Worm (Caenorhabditis elegans) whole organism, early embryonic: Measurements from ENCODE around the gene T11F8.1.

Experiments
- ama-1 ChIP-seq: fragments of 150-350 bp; optimal IDR thresholded peaks from 2 replicates; lab custom pipeline; 2014
- ets-7 ChIP-seq: sonication (generic microtip); optimal IDR thresholded peaks from 2 replicates; lab custom pipeline; 2016; ENCODE audit warnings: missing genotype, missing genetic modification characterization, missing compliant biosample characterization
- flt-1 ChIP-seq: fragments of 200-800 bp; sonication (Bioruptor generic); IDR thresholded peaks from 2 replicates; pipeline ENCODE4 v1.3.6; 2022; ENCODE audit warnings: missing genetic modification characterization, missing compliant biosample characterization
- hmg-4 ChIP-seq: fragments of 200-800 bp; sonication (Bioruptor generic); optimal IDR thresholded peaks from 2 replicates; lab custom pipeline; 2018; ENCODE audit warnings: mild to moderate bottlenecking, missing genetic modification characterization, missing compliant biosample characterization
- hnd-1 ChIP-seq: sonication (generic microtip); optimal IDR thresholded peaks from 2 replicates; lab custom pipeline; 2016; ENCODE audit warnings: missing genetic modification characterization, missing compliant biosample characterization
- scrt-1 ChIP-seq: fragments of 200-800 bp; sonication (Bioruptor generic); IDR thresholded peaks from 2 replicates; pipeline ENCODE4 v1.3.6; 2022; ENCODE audit warnings: missing genetic modification characterization, missing compliant biosample characterization
- tbx-11 ChIP-seq: fragments of 200-800 bp; sonication (Bioruptor generic); IDR thresholded peaks from 2 replicates; pipeline ENCODE4 v1.3.6; 2022; ENCODE audit warnings: missing genetic modification characterization, missing compliant biosample characterization
- tbx-37 ChIP-seq: fragments of 200-800 bp; sonication (Bioruptor generic); conservative IDR thresholded peaks from 2 replicates; pipeline ENCODE4 v1.3.6; 2022; ENCODE audit warnings: missing genetic modification reagents, missing genetic modification characterization, missing compliant biosample characterization
- tra-4 ChIP-seq: sonication (generic microtip); optimal IDR thresholded peaks from 2 replicates; lab custom pipeline; 2017; ENCODE audit warnings: missing genetic modification characterization, missing compliant biosample characterization

- TF ChIP-seq ets-7 (tag; lab: Kevin White, UChicago): no peak
- TF ChIP-seq scrt-1: no peak
- no peak for TF ChIP-seq tra-4 (tag; lab: Kevin White, UChicago)
- no peak for TF ChIP-seq hmg-4 (GFP tag; lab: Kevin White, UChicago)
- no peak for TF ChIP-seq hnd-1 (tag; lab: Kevin White, UChicago)
- TF ChIP-seq tbx-37 (GFP tag; lab: Robert Waterston, UW): no peak
- no peak for TF ChIP-seq ama-1 (lab: Kevin White, UChicago)
- TF ChIP-seq flt-1: no peak
- no peak for TF ChIP-seq tbx-11 (GFP tag; lab: Robert Waterston, UW)
These were observed 35.4 kb downstream of the T11F8.1 start for ce11 chrIV:5514789-5515188.
